Worm (Caenorhabditis elegans): Measurements from ENCODE around the gene F58E6.4.

Gene F58E6.4

ce11 chrV:9704399-9704798, 45.8 kb downstream of the F58E6.4 start (continued):
- no peak for TF ChIP-seq swsn-7 (tag; optimal IDR thresholded peaks at IDR 0.05)
- no peak for TF ChIP-seq unc-62 (GFP tag; optimal IDR thresholded peaks at IDR 0.05)
- no peak for TF ChIP-seq aly-2 (tag; optimal IDR thresholded peaks at IDR 0.05)
- no peak for TF ChIP-seq ets-5 (GFP tag; IDR thresholded peaks at IDR 0.05)
- TF ChIP-seq ama-1 (optimal IDR thresholded peaks at IDR 0.05) = no peak
- TF ChIP-seq efl-3 (GFP tag; optimal IDR thresholded peaks at IDR 0.05) = no peak
- TF ChIP-seq fkh-4 (tag; optimal IDR thresholded peaks at IDR 0.05; ENCODE audit: borderline replicate concordance) = no peak
- TF ChIP-seq nhr-20 (tag; optimal IDR thresholded peaks at IDR 0.05) = no peak
- no peak for TF ChIP-seq lin-15B (tag; optimal IDR thresholded peaks at IDR 0.05)
- peak; percentile 26 for TF ChIP-seq snpc-4 (tag; optimal IDR thresholded peaks at IDR 0.05)
- peak; percentile 31 to 73 (median 69) for TF ChIP-seq ceh-82 (tag; optimal IDR thresholded peaks at IDR 0.05)
- no peak for TF ChIP-seq unc-98 (GFP tag; IDR thresholded peaks at IDR 0.05)
- peak; percentile 26; the same call in 1 of the 2 replicates for TF ChIP-seq isw-1 (GFP tag; IDR thresholded peaks at IDR 0.05)
- no peak for TF ChIP-seq nhr-28 (tag; optimal IDR thresholded peaks at IDR 0.05)
- TF ChIP-seq ceh-90 (tag; optimal IDR thresholded peaks at IDR 0.05) = no peak
- TF ChIP-seq alr-1 (tag; optimal IDR thresholded peaks at IDR 0.05; ENCODE audit: borderline replicate concordance) = no peak
- no peak for TF ChIP-seq fos-1 (tag; optimal IDR thresholded peaks at IDR 0.05)
- TF ChIP-seq pax-3 (tag; optimal IDR thresholded peaks at IDR 0.05) = no peak
- TF ChIP-seq grh-1 (GFP tag; IDR thresholded peaks at IDR 0.05) = no peak
- TF ChIP-seq unc-30 (tag; optimal IDR thresholded peaks at IDR 0.05) = no peak
- TF ChIP-seq unc-86 (tag; optimal IDR thresholded peaks at IDR 0.05) = no peak
- TF ChIP-seq dsc-1 (tag; optimal IDR thresholded peaks at IDR 0.05) = no peak
- peak; percentile 36 for TF ChIP-seq nhr-85 (tag)
- TF ChIP-seq snu-23 (GFP tag; optimal IDR thresholded peaks at IDR 0.05) = peak; percentile 61
- TF ChIP-seq fkh-10 (GFP tag; optimal IDR thresholded peaks at IDR 0.05) = no peak
- no peak for TF ChIP-seq jun-1 (tag; optimal IDR thresholded peaks at IDR 0.05)
- TF ChIP-seq zip-4 (GFP tag; optimal IDR thresholded peaks at IDR 0.05) = no peak
- TF ChIP-seq mep-1 (tag; optimal IDR thresholded peaks at IDR 0.05) = peak; percentile 61
- TF ChIP-seq lin-13 (GFP tag; optimal IDR thresholded peaks at IDR 0.05) = no peak
- TF ChIP-seq nhr-12 (tag; optimal IDR thresholded peaks at IDR 0.05) = no peak
- TF ChIP-seq hpl-2 (GFP tag; optimal IDR thresholded peaks at IDR 0.05) = no peak
- no peak for TF ChIP-seq nhr-77 (tag; optimal IDR thresholded peaks at IDR 0.05)
- TF ChIP-seq elt-2 (tag; optimal IDR thresholded peaks at IDR 0.05) = no peak
- TF ChIP-seq vab-15 (tag; optimal IDR thresholded peaks at IDR 0.05) = no peak
- no peak for TF ChIP-seq egl-27 (tag; optimal IDR thresholded peaks at IDR 0.05)
- peak; percentile 33 for TF ChIP-seq C16A3.4 (tag; optimal IDR thresholded peaks at IDR 0.05)
- TF ChIP-seq fkh-8 (tag; optimal IDR thresholded peaks at IDR 0.05) = peak; percentile 64
- TF ChIP-seq nhr-237 (tag; optimal IDR thresholded peaks at IDR 0.05) = no peak
- TF ChIP-seq C34B4.2 (tag; optimal IDR thresholded peaks at IDR 0.05) = no peak
- TF ChIP-seq nhr-11 (tag; optimal IDR thresholded peaks at IDR 0.05) = no peak
- TF ChIP-seq mef-2 (tag; optimal IDR thresholded peaks at IDR 0.05) = no peak
- no peak for TF ChIP-seq ztf-11 (tag; optimal IDR thresholded peaks at IDR 0.05)
- no peak for TF ChIP-seq nhr-84 (tag; optimal IDR thresholded peaks at IDR 0.05)
- peak; percentile 61 for TF ChIP-seq skn-1 (tag; optimal IDR thresholded peaks at IDR 0.05)
- no peak for TF ChIP-seq sox-4 (tag; optimal IDR thresholded peaks at IDR 0.05)
- no peak for TF ChIP-seq pqm-1 (tag; optimal IDR thresholded peaks at IDR 0.05)
- no peak for TF ChIP-seq rnt-1 (tag; optimal IDR thresholded peaks at IDR 0.05)
- TF ChIP-seq nhr-76 (tag; optimal IDR thresholded peaks at IDR 0.05) = no peak
- TF ChIP-seq nhr-90 (tag; optimal IDR thresholded peaks at IDR 0.05; ENCODE audit: poor library complexity) = no peak
- no peak for TF ChIP-seq ceh-88 (GFP tag; IDR thresholded peaks at IDR 0.05)
- TF ChIP-seq mdl-1 (tag; optimal IDR thresholded peaks at IDR 0.05) = peak in 1 of 2 experiments; percentile 17
- TF ChIP-seq sup-37 (GFP tag; optimal IDR thresholded peaks at IDR 0.05) = no peak
- no peak for TF ChIP-seq pag-3 (tag; optimal IDR thresholded peaks at IDR 0.05; ENCODE audit: borderline replicate concordance, insufficient read depth)
- no peak for TF ChIP-seq tlp-1 (tag; optimal IDR thresholded peaks at IDR 0.05)

Measured in whole organism, L1 larva.